Fruit fly (Drosophila melanogaster) Kc167 (cell line): ENCODE data around the gene CG43092.

Experiments used
- Myc ChIP-seq: fragments of >200 bp; optimal IDR thresholded peaks from 2 replicates; lab custom pipeline; 2017; ENCODE audit warnings: missing external identifiers
- Sin3A ChIP-seq: fragments of >200 bp; optimal IDR thresholded peaks from 2 replicates; lab custom pipeline; 2018; ENCODE audit warnings: missing external identifiers
- h ChIP-seq: fragments of >200 bp; optimal IDR thresholded peaks from 3 replicates; lab custom pipeline; 2018; ENCODE audit warnings: missing external identifiers
- insv ChIP-seq: fragments of >200 bp; optimal IDR thresholded peaks from 3 replicates; lab custom pipeline; 2018; ENCODE audit warnings: missing external identifiers
- psq ChIP-seq: fragments of >200 bp; optimal IDR thresholded peaks from 2 replicates; lab custom pipeline; 2017; ENCODE audit warnings: missing external identifiers
- ttk ChIP-seq: sonication (Bioruptor generic); optimal IDR thresholded peaks from 2 replicates; lab custom pipeline; 2017; ENCODE audit warnings: missing external identifiers

Gene CG43092

DNA sequence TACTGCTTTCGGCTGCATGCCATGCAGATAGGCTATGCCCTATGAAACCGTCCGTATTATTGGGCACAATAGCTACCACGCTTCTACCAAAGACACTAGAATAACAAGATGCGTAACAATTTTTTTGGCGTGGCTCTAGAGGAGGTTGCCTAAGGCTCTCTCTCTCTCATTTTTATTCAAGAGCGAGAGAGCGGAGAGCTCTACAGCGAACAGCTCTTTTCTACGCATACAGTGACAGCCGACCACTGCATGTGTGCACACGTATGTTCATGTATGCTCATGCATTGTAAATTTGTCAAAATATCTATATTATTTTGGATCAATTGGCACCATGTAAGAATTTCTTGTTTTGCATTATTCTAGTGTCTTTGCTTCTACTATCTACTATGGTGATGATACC lies 36.5 kb downstream of the CG43092 start:
- no peak for TF ChIP-seq h
- TF ChIP-seq ttk (lab: Kevin White, UChicago) = no peak
- TF ChIP-seq insv = no peak
- no peak for TF ChIP-seq Sin3A (lab: Kevin White, UChicago)
- TF ChIP-seq psq (lab: Kevin White, UChicago) = no peak
- TF ChIP-seq Myc (lab: Kevin White, UChicago) = no peak

- TF ChIP-seq h = no peak
- no peak for TF ChIP-seq Myc (lab: Kevin White, UChicago)
- no peak for TF ChIP-seq ttk (lab: Kevin White, UChicago)
- no peak for TF ChIP-seq insv
- no peak for TF ChIP-seq psq (lab: Kevin White, UChicago)
- no peak for TF ChIP-seq Sin3A (lab: Kevin White, UChicago)
Observed at dm6 chr3R:22727857-22728256, 41.6 kb downstream of the CG43092 start.

DNA sequence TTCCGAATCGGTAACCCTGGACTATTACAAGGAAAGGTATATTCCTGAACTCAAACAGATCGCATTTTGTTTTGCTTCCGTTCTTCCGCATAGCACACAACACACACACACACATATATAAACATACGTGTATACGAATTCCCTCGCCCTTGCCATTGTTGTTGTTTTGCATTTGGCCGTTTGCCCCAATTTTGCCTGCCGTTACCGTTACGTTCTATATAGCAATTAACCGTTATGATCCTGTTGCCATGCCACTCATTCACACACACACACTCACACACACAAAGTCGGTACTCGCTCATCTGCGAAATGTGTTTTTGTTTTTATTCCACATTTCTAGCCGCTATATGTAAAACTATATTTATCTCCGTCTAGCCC lies 42.0 kb downstream of the CG43092 start:
- no peak for TF ChIP-seq Myc (lab: Kevin White, UChicago)
- no peak for TF ChIP-seq ttk (lab: Kevin White, UChicago)
- no peak for TF ChIP-seq Sin3A (lab: Kevin White, UChicago)
- TF ChIP-seq psq (lab: Kevin White, UChicago) = no peak
- no peak for TF ChIP-seq h
- no peak for TF ChIP-seq insv

DNA sequence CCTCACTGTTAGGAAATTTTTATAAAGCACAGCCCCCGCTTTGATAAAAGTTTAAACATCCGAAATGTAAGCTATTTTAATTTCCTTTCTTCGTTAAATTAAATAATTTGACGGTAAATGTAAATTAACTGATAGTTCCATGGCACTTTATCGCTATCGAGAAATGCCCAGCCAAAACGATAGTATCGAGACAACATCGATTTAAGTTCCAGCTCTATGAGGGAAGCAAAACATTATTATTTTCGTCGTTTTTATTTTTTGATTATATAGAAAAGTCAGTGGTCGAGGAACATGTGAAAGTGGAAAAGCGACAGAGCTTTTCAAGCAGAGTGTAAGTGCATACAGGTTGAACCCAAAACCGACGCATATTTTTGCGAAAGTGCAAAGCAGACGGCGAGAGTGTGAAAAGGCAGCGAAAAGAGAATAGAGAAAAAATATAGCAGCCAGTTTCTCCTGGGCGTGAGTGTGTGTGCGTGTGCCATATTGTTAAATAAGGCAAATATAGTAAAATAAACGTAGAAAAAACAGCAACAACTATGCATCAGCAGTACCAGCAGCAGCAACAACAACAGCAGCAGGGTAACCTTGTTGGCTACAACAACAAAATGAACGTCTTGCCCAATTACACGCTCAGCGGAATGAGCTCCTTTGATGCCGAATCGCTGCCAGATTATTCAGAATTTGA lies 42.6 kb downstream of the CG43092 start, which contains the start of gene CG45049:
TSS of gene CG45049 (plus strand) at position 197 of the 685 bp plus-strand sequence.
- TF ChIP-seq Myc (lab: Kevin White, UChicago) = no peak

dm6 chr3R:22726031-22726770 lies 43.3 kb downstream of the CG43092 start, which contains the start of gene RNF220:
Gene RNF220 (minus strand): TSS chr3R:22726414.
- TF ChIP-seq psq (lab: Kevin White, UChicago) (peak; percentile 73), Myc (lab: Kevin White, UChicago) (no peak)

- TF ChIP-seq psq (lab: Kevin White, UChicago) (no peak), ttk (lab: Kevin White, UChicago) (no peak), insv (no peak), h (no peak), Myc (lab: Kevin White, UChicago) (no peak), Sin3A (lab: Kevin White, UChicago) (no peak)
Observed at dm6 chr3R:22724149-22724973, 45.1 kb downstream of the CG43092 start, which contains the start of gene Irp-1A. Gene Irp-1A (minus strand): TSS chr3R:22724587.

DNA sequence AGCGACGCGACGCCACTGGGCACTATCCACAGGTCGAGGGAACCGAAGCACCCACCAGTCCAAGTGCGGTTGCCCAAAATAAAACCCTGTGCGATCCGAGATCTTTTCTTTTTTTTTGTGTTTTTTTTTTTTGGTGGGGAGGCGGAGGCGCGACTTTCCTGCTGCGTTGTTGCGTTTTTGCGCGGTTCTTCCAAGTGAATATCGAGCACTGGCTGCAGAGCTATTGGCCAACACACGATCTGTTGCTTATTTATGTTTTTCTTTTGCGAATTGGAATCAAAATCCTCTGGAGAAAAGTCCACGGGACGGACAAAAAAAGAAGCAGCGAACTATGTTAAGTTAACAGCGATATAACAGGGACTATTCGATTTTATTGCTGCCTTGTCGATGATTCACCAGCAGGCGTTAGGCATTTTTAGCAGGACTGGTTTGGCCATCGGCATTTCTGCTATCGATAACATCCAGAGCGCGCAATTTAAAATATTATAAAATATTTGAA lies 48.6 kb downstream of the CG43092 start, which contains the start of gene wge:
TSS of gene wge (minus strand) at position 343 of the 499 bp plus-strand sequence.
- no peak for TF ChIP-seq Sin3A (lab: Kevin White, UChicago)
- TF ChIP-seq psq (lab: Kevin White, UChicago) = peak; percentile 23

- TF ChIP-seq h = no peak
- TF ChIP-seq insv = no peak
- no peak for TF ChIP-seq ttk (lab: Kevin White, UChicago)
- TF ChIP-seq Myc (lab: Kevin White, UChicago) = no peak
- no peak for TF ChIP-seq Sin3A (lab: Kevin White, UChicago)
- TF ChIP-seq psq (lab: Kevin White, UChicago) = no peak
Observed at dm6 chr3R:22719607-22719949, 49.9 kb downstream of the CG43092 start.

dm6 chr3R:22718937-22719606 lies 50.4 kb downstream of the CG43092 start:
- no peak for TF ChIP-seq Sin3A (lab: Kevin White, UChicago)
- TF ChIP-seq Myc (lab: Kevin White, UChicago) = no peak
- TF ChIP-seq insv = no peak
- TF ChIP-seq h = no peak
- no peak for TF ChIP-seq ttk (lab: Kevin White, UChicago)
- no peak for TF ChIP-seq psq (lab: Kevin White, UChicago)
